Worm (Caenorhabditis elegans): ENCODE measurements around the gene Y49F6C.7.

Y49F6C.7 gene

ce11 chrII:3370061-3370460 lies 2.1 kb upstream of the Y49F6C.7 start, which contains the start of gene Y49F6C.8:
Gene Y49F6C.8, minus strand, starts transcription at chrII:3370111.
- TF ChIP-seq duxl-1 (tag; optimal IDR thresholded peaks at IDR 0.05; ENCODE audit: poor library complexity) (peak; percentile 97), mdl-1 (tag; optimal IDR thresholded peaks at IDR 0.05) (no peak), daf-16 (GFP tag; optimal IDR thresholded peaks at IDR 0.05) (no peak), daf-16 (tag; optimal IDR thresholded peaks at IDR 0.05) (no peak), spr-3 (GFP tag; optimal IDR thresholded peaks at IDR 0.05) (no peak), nhr-28 (tag; optimal IDR thresholded peaks at IDR 0.05) (no peak)

ce11 chrII:3367100-3367499 lies 897 bp downstream of the Y49F6C.7 start, which contains the start of gene Y49F6C.6:
Gene Y49F6C.6, minus strand, starts transcription at chrII:3367200.
- no peak for TF ChIP-seq attf-4 (tag; optimal IDR thresholded peaks at IDR 0.05)
- TF ChIP-seq zip-11 (GFP tag; IDR thresholded peaks at IDR 0.05) = no peak
- TF ChIP-seq zfp-3 (GFP tag; conservative IDR thresholded peaks at IDR 0.05) = no peak

ce11 chrII:3358834-3359233 lies 9.2 kb downstream of the Y49F6C.7 start, which contains the start of the genes lido-14 and bath-27:
Gene lido-14, plus strand, starts transcription at chrII:3359134.
Gene bath-27, plus strand, starts transcription at chrII:3359139.
- TF ChIP-seq dve-1 (tag; optimal IDR thresholded peaks at IDR 0.05; ENCODE audit: insufficient read depth) (no peak), nhr-11 (tag; optimal IDR thresholded peaks at IDR 0.05) (no peak), nhr-6 (tag; optimal IDR thresholded peaks at IDR 0.05) (no peak), ctbp-1 (GFP tag; IDR thresholded peaks at IDR 0.05) (no peak), unc-130 (GFP tag; optimal IDR thresholded peaks at IDR 0.05) (no peak), attf-4 (tag; optimal IDR thresholded peaks at IDR 0.05) (no peak), nhr-41 (GFP tag; IDR thresholded peaks at IDR 0.05) (no peak), pqm-1 (tag; optimal IDR thresholded peaks at IDR 0.05) (no peak), mdl-1 (tag; optimal IDR thresholded peaks at IDR 0.05) (no peak), egl-43 (GFP tag; IDR thresholded peaks at IDR 0.05) (no peak), ztf-11 (tag; optimal IDR thresholded peaks at IDR 0.05) (no peak), mxl-2 (GFP tag; conservative IDR thresholded peaks at IDR 0.05) (no peak)

- TF ChIP-seq madf-5 (GFP tag; IDR thresholded peaks at IDR 0.05) (no peak), tag-97 (GFP tag; IDR thresholded peaks at IDR 0.05) (no peak), fos-1 (tag; optimal IDR thresholded peaks at IDR 0.05) (no peak), ceh-20 (GFP tag; IDR thresholded peaks at IDR 0.05) (no peak), nhr-102 (tag; optimal IDR thresholded peaks at IDR 0.05) (no peak), F26F4.8 (GFP tag; conservative IDR thresholded peaks at IDR 0.05) (no peak)
Observed at ce11 chrII:3349820-3350291, 18.1 kb downstream of the Y49F6C.7 start, which contains the start of gene F14D2.8. Gene F14D2.8, minus strand, starts transcription at chrII:3349870.

ce11 chrII:3347940-3348610 lies 19.9 kb downstream of the Y49F6C.7 start, which contains the start of the genes F14D2.14 and bath-29:
Gene F14D2.14, minus strand, starts transcription at chrII:3347990.
Gene bath-29, plus strand, starts transcription at chrII:3348560.
- TF ChIP-seq aha-1 (tag) (peak; percentile 33), arid-1 (GFP tag; conservative IDR thresholded peaks at IDR 0.05) (no peak)

ce11 chrII:3346328-3346780 lies 21.6 kb downstream of the Y49F6C.7 start, which contains the start of gene bath-30:
Gene bath-30, minus strand, starts transcription at chrII:3346378.
- TF ChIP-seq lin-38 (GFP tag; IDR thresholded peaks at IDR 0.05) (0 out of 2 replicates have a peak, but pooled peaks have one; percentile 12), arid-1 (GFP tag; conservative IDR thresholded peaks at IDR 0.05) (no peak)

- TF ChIP-seq egl-43 (GFP tag; IDR thresholded peaks at IDR 0.05) = no peak
- no peak for TF ChIP-seq nhr-25 (tag; optimal IDR thresholded peaks at IDR 0.05; ENCODE audit: borderline replicate concordance, insufficient read depth)
- no peak for TF ChIP-seq nhr-48 (tag; optimal IDR thresholded peaks at IDR 0.05)
- TF ChIP-seq spr-3 (GFP tag; optimal IDR thresholded peaks at IDR 0.05) = no peak
- TF ChIP-seq nhr-11 (tag; optimal IDR thresholded peaks at IDR 0.05) = no peak
- no peak for TF ChIP-seq saeg-2 (GFP tag; IDR thresholded peaks at IDR 0.05)
- no peak for TF ChIP-seq zfp-2 (tag; optimal IDR thresholded peaks at IDR 0.05)
- TF ChIP-seq hlh-30 (tag; optimal IDR thresholded peaks at IDR 0.05; ENCODE audit: insufficient read depth) = no peak
- TF ChIP-seq ceh-28 (tag; optimal IDR thresholded peaks at IDR 0.05) = no peak
- TF ChIP-seq ctbp-1 (GFP tag; IDR thresholded peaks at IDR 0.05) = no peak
- no peak for TF ChIP-seq cey-2 (tag; optimal IDR thresholded peaks at IDR 0.05; ENCODE audit: borderline replicate concordance, insufficient read depth)
- no peak for TF ChIP-seq vab-7 (GFP tag; IDR thresholded peaks at IDR 0.05)
- no peak for TF ChIP-seq Y75B8A.6 (GFP tag; IDR thresholded peaks at IDR 0.05)
- no peak for TF ChIP-seq tra-1 (GFP tag; IDR thresholded peaks at IDR 0.05)
Observed at ce11 chrII:3344917-3345316, 23.1 kb downstream of the Y49F6C.7 start, which contains the start of gene bath-28. Gene bath-28, minus strand, starts transcription at chrII:3344967.
